Worm (Caenorhabditis elegans) whole organism, late embryonic: ENCODE data around the gene nspc-18.

Experiments
- C38D4.7 ChIP-seq: fragments of 200-800 bp; sonication (Bioruptor generic); optimal IDR thresholded peaks from 2 replicates; lab custom pipeline; 2018; ENCODE audit warnings: mild to moderate bottlenecking, missing genetic modification characterization, moderate library complexity, missing compliant biosample characterization
- F13H6.1 ChIP-seq: sonication (generic microtip); optimal IDR thresholded peaks from 2 replicates; lab custom pipeline; 2016; ENCODE audit warnings: missing genetic modification characterization, missing compliant biosample characterization
- K02D7.2 ChIP-seq: sonication (generic microtip); optimal IDR thresholded peaks from 2 replicates; lab custom pipeline; 2017; ENCODE audit warnings: mild to moderate bottlenecking, missing genetic modification characterization, missing compliant biosample characterization
- K09A11.1 ChIP-seq: sonication (generic microtip); optimal IDR thresholded peaks from 2 replicates; lab custom pipeline; 2017; ENCODE audit warnings: antibody characterized with exemption, mild to moderate bottlenecking, missing genetic modification characterization, missing compliant biosample characterization; ENCODE audit not compliant: insufficient read depth
- Y22D7AL.16 ChIP-seq: sonication (generic microtip); optimal IDR thresholded peaks from 2 replicates; lab custom pipeline; 2016; ENCODE audit warnings: missing genetic modification characterization, missing compliant biosample characterization
- ceh-18 ChIP-seq: sonication (generic microtip); optimal IDR thresholded peaks from 2 replicates; lab custom pipeline; 2016; ENCODE audit warnings: missing genetic modification characterization, missing compliant biosample characterization
- ceh-19 ChIP-seq: fragments of 200-800 bp; sonication (Bioruptor generic); optimal IDR thresholded peaks from 2 replicates; lab custom pipeline; 2018; ENCODE audit warnings: mild to moderate bottlenecking, missing genetic modification characterization, missing compliant biosample characterization
- ceh-2 ChIP-seq: sonication (generic microtip); optimal IDR thresholded peaks from 2 replicates; lab custom pipeline; 2016; ENCODE audit warnings: missing genotype, missing genetic modification characterization, missing compliant biosample characterization
- ceh-22 ChIP-seq: sonication (generic microtip); optimal IDR thresholded peaks from 2 replicates; lab custom pipeline; 2017; ENCODE audit warnings: missing biosample characterization, missing genetic modification characterization
- ceh-24 ChIP-seq: sonication (generic microtip); optimal IDR thresholded peaks from 2 replicates; lab custom pipeline; 2016; ENCODE audit warnings: mild to moderate bottlenecking, missing genetic modification characterization, missing compliant biosample characterization
- ceh-30 ChIP-seq: fragments of 150-350 bp; optimal IDR thresholded peaks from 2 replicates; lab custom pipeline; 2014; ENCODE audit warnings: missing biosample characterization, missing genetic modification characterization
- ceh-31 ChIP-seq: sonication (generic microtip); optimal IDR thresholded peaks from 2 replicates; lab custom pipeline; 2016; ENCODE audit warnings: missing genetic modification characterization, missing compliant biosample characterization
- ceh-48 ChIP-seq: sonication (generic microtip); optimal IDR thresholded peaks from 2 replicates; lab custom pipeline; 2016; ENCODE audit warnings: missing genetic modification characterization, inconsistent platforms, missing compliant biosample characterization
- che-1 ChIP-seq: sonication (generic microtip); optimal IDR thresholded peaks from 2 replicates; lab custom pipeline; 2016; ENCODE audit warnings: mild to moderate bottlenecking, missing genetic modification characterization, missing compliant biosample characterization
- dmd-4 ChIP-seq: sonication (generic microtip); optimal IDR thresholded peaks from 2 replicates; lab custom pipeline; 2016; ENCODE audit warnings: borderline replicate concordance, missing genetic modification characterization, missing compliant biosample characterization
- eyg-1 ChIP-seq: sonication (generic microtip); optimal IDR thresholded peaks from 2 replicates; lab custom pipeline; 2016; ENCODE audit warnings: missing genotype, missing genetic modification characterization, missing compliant biosample characterization
- fkh-6 ChIP-seq: sonication (generic microtip); optimal IDR thresholded peaks from 2 replicates; lab custom pipeline; 2016; ENCODE audit warnings: missing genetic modification characterization, missing compliant biosample characterization
- hlh-13 ChIP-seq: fragments of 200-800 bp; sonication (Bioruptor generic); optimal IDR thresholded peaks from 2 replicates; lab custom pipeline; 2018; ENCODE audit warnings: mild to moderate bottlenecking, missing genetic modification characterization, missing compliant biosample characterization
- lim-6 ChIP-seq: sonication (generic microtip); optimal IDR thresholded peaks from 2 replicates; lab custom pipeline; 2016; ENCODE audit warnings: missing genetic modification characterization, missing compliant biosample characterization
- madf-2 ChIP-seq: sonication (generic microtip); optimal IDR thresholded peaks from 2 replicates; lab custom pipeline; 2017; ENCODE audit warnings: missing genetic modification characterization, missing compliant biosample characterization
- mec-3 ChIP-seq: sonication (generic microtip); optimal IDR thresholded peaks from 2 replicates; lab custom pipeline; 2016; ENCODE audit warnings: borderline replicate concordance, missing genetic modification characterization, missing compliant biosample characterization
- nhr-11 ChIP-seq: fragments of 150-350 bp; optimal IDR thresholded peaks from 2 replicates; lab custom pipeline; 2014; ENCODE audit warnings: missing biosample characterization, missing genetic modification characterization
- npax-4 ChIP-seq: sonication (generic microtip); optimal IDR thresholded peaks from 2 replicates; lab custom pipeline; 2016; ENCODE audit warnings: missing genetic modification characterization, missing compliant biosample characterization
- pag-3 ChIP-seq: sonication (generic microtip); optimal IDR thresholded peaks from 2 replicates; lab custom pipeline; 2016; ENCODE audit warnings: missing compliant biosample characterization, missing genetic modification characterization, borderline replicate concordance
- pax-1 ChIP-seq: fragments of 150-350 bp; optimal IDR thresholded peaks from 2 replicates; lab custom pipeline; 2014; ENCODE audit warnings: missing biosample characterization, missing genetic modification characterization
- pha-2 ChIP-seq: sonication (generic microtip); optimal IDR thresholded peaks from 2 replicates; lab custom pipeline; 2017; ENCODE audit warnings: mild to moderate bottlenecking, missing genetic modification characterization, missing compliant biosample characterization
- pros-1 ChIP-seq: fragments of 150-350 bp; optimal IDR thresholded peaks from 2 replicates; lab custom pipeline; 2014; ENCODE audit warnings: missing biosample characterization, missing genetic modification reagents, missing genetic modification characterization
- ref-2 ChIP-seq: sonication (generic microtip); optimal IDR thresholded peaks from 2 replicates; lab custom pipeline; 2016; ENCODE audit warnings: missing genetic modification characterization, missing compliant biosample characterization
- sdc-2 ChIP-seq: sonication (generic microtip); optimal IDR thresholded peaks from 2 replicates; lab custom pipeline; 2016; ENCODE audit warnings: missing genotype, missing genetic modification characterization, missing compliant biosample characterization
- sox-4 ChIP-seq: sonication (generic microtip); optimal IDR thresholded peaks from 2 replicates; lab custom pipeline; 2017; ENCODE audit warnings: mild to moderate bottlenecking, missing genetic modification characterization, inconsistent platforms, missing compliant biosample characterization
- syd-9 ChIP-seq: sonication (generic microtip); optimal IDR thresholded peaks from 2 replicates; lab custom pipeline; 2016; ENCODE audit warnings: mild to moderate bottlenecking, missing genetic modification characterization, moderate library complexity, missing compliant biosample characterization
- ttx-3 ChIP-seq: sonication (generic microtip); optimal IDR thresholded peaks from 2 replicates; lab custom pipeline; 2016; ENCODE audit warnings: missing genetic modification reagents, missing genetic modification characterization, missing compliant biosample characterization
- unc-55 ChIP-seq: sonication (generic microtip); optimal IDR thresholded peaks from 2 replicates; lab custom pipeline; 2017; ENCODE audit warnings: missing biosample characterization, missing genetic modification reagents, missing genetic modification characterization
- unc-86 ChIP-seq: sonication (generic microtip); optimal IDR thresholded peaks from 2 replicates; lab custom pipeline; 2016; ENCODE audit warnings: missing genetic modification characterization, missing compliant biosample characterization
- zip-5 ChIP-seq: sonication (generic microtip); optimal IDR thresholded peaks from 2 replicates; lab custom pipeline; 2016; ENCODE audit warnings: missing genetic modification characterization, missing compliant biosample characterization
- ztf-16 ChIP-seq: sonication (generic microtip); optimal IDR thresholded peaks from 2 replicates; lab custom pipeline; 2017; ENCODE audit warnings: missing genetic modification characterization, missing compliant biosample characterization

nspc-18 gene

ce11 chrX:14535913-14536312 is 8.5 kb upstream of the nspc-18 start:
- TF ChIP-seq npax-4 (tag; lab: Kevin White, UChicago) (no peak), fkh-6 (no peak), unc-55 (GFP tag; lab: Kevin White, UChicago) (no peak), ceh-19 (GFP tag; lab: Kevin White, UChicago) (no peak), F13H6.1 (tag; lab: Kevin White, UChicago) (no peak), pros-1 (tag; lab: Kevin White, UChicago) (no peak), hlh-13 (GFP tag; lab: Kevin White, UChicago) (no peak), ttx-3 (tag; lab: Kevin White, UChicago) (no peak), madf-2 (tag; lab: Kevin White, UChicago) (no peak), sox-4 (tag; lab: Kevin White, UChicago) (no peak), Y22D7AL.16 (tag; lab: Kevin White, UChicago) (no peak)

- no peak for TF ChIP-seq ceh-2 (tag; lab: Kevin White, UChicago)
- TF ChIP-seq C38D4.7 (GFP tag; lab: Kevin White, UChicago) = no peak
- no peak for TF ChIP-seq K09A11.1
- TF ChIP-seq unc-55 (GFP tag; lab: Kevin White, UChicago) = no peak
- no peak for TF ChIP-seq pag-3 (tag; lab: Kevin White, UChicago)
- no peak for TF ChIP-seq sox-4 (tag; lab: Kevin White, UChicago)
- no peak for TF ChIP-seq zip-5 (tag; lab: Kevin White, UChicago)
- no peak for TF ChIP-seq fkh-6
- no peak for TF ChIP-seq K02D7.2
- no peak for TF ChIP-seq ceh-18 (tag; lab: Kevin White, UChicago)
- TF ChIP-seq dmd-4 (tag; lab: Kevin White, UChicago) = no peak
- no peak for TF ChIP-seq sdc-2
- TF ChIP-seq ceh-22 (tag; lab: Kevin White, UChicago) = no peak
- no peak for TF ChIP-seq npax-4 (tag; lab: Kevin White, UChicago)
- no peak for TF ChIP-seq Y22D7AL.16 (tag; lab: Kevin White, UChicago)
- no peak for TF ChIP-seq che-1 (tag; lab: Kevin White, UChicago)
- TF ChIP-seq hlh-13 (GFP tag; lab: Kevin White, UChicago) = no peak
- TF ChIP-seq pha-2 (tag; lab: Kevin White, UChicago) = no peak
- no peak for TF ChIP-seq syd-9 (tag; lab: Kevin White, UChicago)
- no peak for TF ChIP-seq mec-3 (tag; lab: Kevin White, UChicago)
These were observed 7.1 kb upstream of the nspc-18 start for ce11 chrX:14534596-14534995.

ce11 chrX:14534117-14534516 is 6.7 kb upstream of the nspc-18 start, which contains the start of gene T24C2.5:
TSS of gene T24C2.5 (plus strand) at chrX:14534417.
- TF ChIP-seq sox-4 (tag; lab: Kevin White, UChicago) = no peak
- no peak for TF ChIP-seq lim-6 (tag; lab: Kevin White, UChicago)
- TF ChIP-seq ceh-30 = no peak
- TF ChIP-seq Y22D7AL.16 (tag; lab: Kevin White, UChicago) = no peak
- no peak for TF ChIP-seq ref-2 (tag; lab: Kevin White, UChicago)
- no peak for TF ChIP-seq ceh-48
- TF ChIP-seq pax-1 (tag; lab: Kevin White, UChicago) = no peak
- TF ChIP-seq nhr-11 (tag; lab: Kevin White, UChicago) = no peak
- TF ChIP-seq sdc-2 = no peak
- no peak for TF ChIP-seq ceh-24
- no peak for TF ChIP-seq ztf-16 (tag; lab: Kevin White, UChicago)
- TF ChIP-seq ceh-19 (GFP tag; lab: Kevin White, UChicago) = no peak
- TF ChIP-seq unc-86 (tag; lab: Kevin White, UChicago) = no peak
- no peak for TF ChIP-seq eyg-1 (tag; lab: Kevin White, UChicago)
- no peak for TF ChIP-seq ceh-18 (tag; lab: Kevin White, UChicago)
- TF ChIP-seq hlh-13 (GFP tag; lab: Kevin White, UChicago) = no peak
- no peak for TF ChIP-seq ceh-31 (tag; lab: Kevin White, UChicago)
- TF ChIP-seq madf-2 (tag; lab: Kevin White, UChicago) = no peak
- TF ChIP-seq unc-55 (GFP tag; lab: Kevin White, UChicago) = no peak

ce11 chrX:14530107-14530506 is 2.6 kb upstream of the nspc-18 start, which contains the start of gene nspc-20:
TSS of gene nspc-20 (minus strand) at chrX:14530207.
- TF ChIP-seq K02D7.2 (no peak), ceh-18 (tag; lab: Kevin White, UChicago) (no peak)
